Worm (Caenorhabditis elegans): ENCODE data around the gene F38A5.8.
A peak's percentile ranks its signal among the peaks of the same experiment; 100 is the strongest.

Gene F38A5.8

ce11 chrIV:6554865-6555264, 44.7 kb upstream of the F38A5.8 start (continued):
- TF ChIP-seq madf-5 (GFP tag; IDR thresholded peaks at IDR 0.05) (no peak), daf-12 (tag; optimal IDR thresholded peaks at IDR 0.05) (no peak), lin-15B (tag; optimal IDR thresholded peaks at IDR 0.05) (no peak), nhr-42 (GFP tag; IDR thresholded peaks at IDR 0.05) (no peak), snpc-1.2 (GFP tag; IDR thresholded peaks at IDR 0.05) (no peak), lin-29 (GFP tag; IDR thresholded peaks at IDR 0.05) (no peak), aha-1 (tag) (no peak), spr-3 (GFP tag; optimal IDR thresholded peaks at IDR 0.05) (no peak), ceh-28 (tag; optimal IDR thresholded peaks at IDR 0.05) (no peak), lin-39 (tag; optimal IDR thresholded peaks at IDR 0.05) (no peak), ztf-7 (tag; optimal IDR thresholded peaks at IDR 0.05) (peak; percentile 48), vab-7 (GFP tag; IDR thresholded peaks at IDR 0.05) (no peak), pqm-1 (tag; optimal IDR thresholded peaks at IDR 0.05) (peak; percentile 95), mxl-3 (GFP tag; optimal IDR thresholded peaks at IDR 0.05) (peak; percentile 74), skn-1 (tag; optimal IDR thresholded peaks at IDR 0.05) (peak; percentile 5), ztf-11 (tag; optimal IDR thresholded peaks at IDR 0.05) (no peak), madf-9 (GFP tag; conservative IDR thresholded peaks at IDR 0.05) (no peak), hmg-1.1 (GFP tag; IDR thresholded peaks at IDR 0.05) (no peak), aly-2 (tag; optimal IDR thresholded peaks at IDR 0.05) (no peak), snpc-4 (tag; optimal IDR thresholded peaks at IDR 0.05) (no peak), T26A8.4 (GFP tag; IDR thresholded peaks at IDR 0.05) (no peak), dve-1 (tag; optimal IDR thresholded peaks at IDR 0.05; ENCODE audit: insufficient read depth) (peak; percentile 88), nhr-237 (tag; optimal IDR thresholded peaks at IDR 0.05) (no peak), cey-2 (tag; optimal IDR thresholded peaks at IDR 0.05; ENCODE audit: borderline replicate concordance, insufficient read depth) (no peak), fos-1 (tag; optimal IDR thresholded peaks at IDR 0.05) (no peak), ceh-20 (GFP tag; IDR thresholded peaks at IDR 0.05) (no peak), mes-2 (tag; optimal IDR thresholded peaks at IDR 0.05; ENCODE audit: poor library complexity, severe bottlenecking) (peak; percentile 66), Y5F2A.4 (GFP tag; optimal IDR thresholded peaks at IDR 0.05) (no peak), zip-2 (tag; optimal IDR thresholded peaks at IDR 0.05) (no peak), ctbp-1 (GFP tag; IDR thresholded peaks at IDR 0.05) (no peak), F10B5.3 (tag; optimal IDR thresholded peaks at IDR 0.05) (no peak), lin-13 (GFP tag; optimal IDR thresholded peaks at IDR 0.05) (no peak), nhr-6 (tag; optimal IDR thresholded peaks at IDR 0.05) (no peak), zfp-3 (GFP tag; conservative IDR thresholded peaks at IDR 0.05) (no peak), F44E2.7 (GFP tag; IDR thresholded peaks at IDR 0.05) (no peak), pha-4 (GFP tag; IDR thresholded peaks at IDR 0.05) (peak; percentile 42; the same call in 1 of the 2 replicates), pha-4 (tag; optimal IDR thresholded peaks at IDR 0.05) (no peak), ceh-32 (tag; optimal IDR thresholded peaks at IDR 0.05; ENCODE audit: poor library complexity) (no peak), nhr-102 (tag; optimal IDR thresholded peaks at IDR 0.05) (peak; percentile 3), dmd-6 (GFP tag; IDR thresholded peaks at IDR 0.05) (peak; percentile 84), Y75B8A.6 (GFP tag; IDR thresholded peaks at IDR 0.05) (no peak), ama-1 (optimal IDR thresholded peaks at IDR 0.05) (no peak), duxl-1 (tag; optimal IDR thresholded peaks at IDR 0.05; ENCODE audit: poor library complexity) (no peak), set-16 (GFP tag; IDR thresholded peaks at IDR 0.05) (no peak), spr-1 (tag; optimal IDR thresholded peaks at IDR 0.05) (no peak), tag-97 (GFP tag; IDR thresholded peaks at IDR 0.05) (no peak), rbr-2 (tag; optimal IDR thresholded peaks at IDR 0.05) (no peak), ZK546.5 (tag; optimal IDR thresholded peaks at IDR 0.05) (no peak), fkh-10 (GFP tag; optimal IDR thresholded peaks at IDR 0.05) (no peak), R02D3.7 (tag; optimal IDR thresholded peaks at IDR 0.05) (no peak), nhr-76 (tag; optimal IDR thresholded peaks at IDR 0.05) (no peak), egl-43 (GFP tag; IDR thresholded peaks at IDR 0.05) (no peak), dpl-1 (GFP tag; optimal IDR thresholded peaks at IDR 0.05) (no peak)
